Fruit fly (Drosophila melanogaster): ENCODE results near the gene CG31294.

dm6 chr3R:15696461-15697044, 19.8 kb downstream of the CG31294 start:
- TF ChIP-seq CG8478 (optimal IDR thresholded peaks at IDR 0.05) = no peak
- no peak for TF ChIP-seq psq (optimal IDR thresholded peaks at IDR 0.05)
- TF ChIP-seq usp (GFP tag; optimal IDR thresholded peaks at IDR 0.05) = no peak
- no peak for TF ChIP-seq pan (optimal IDR thresholded peaks at IDR 0.05)
- TF ChIP-seq EcR (GFP tag; optimal IDR thresholded peaks at IDR 0.05) = no peak
- TF ChIP-seq Dll (optimal IDR thresholded peaks at IDR 0.05) = no peak

All from whole organism.